Worm (Caenorhabditis elegans): ENCODE data around the gene F46C3.7.

ce11 chrX:11400467-11401184 is 39.2 kb upstream of the F46C3.7 start:
- TF ChIP-seq ama-1 (optimal IDR thresholded peaks at IDR 0.05), result no peak
- no peak for TF ChIP-seq B0310.2 (tag; optimal IDR thresholded peaks at IDR 0.05)
- TF ChIP-seq tra-4 (tag; optimal IDR thresholded peaks at IDR 0.05), result no peak
- TF ChIP-seq tbx-37 (GFP tag; conservative IDR thresholded peaks at IDR 0.05), result no peak
- no peak for TF ChIP-seq flt-1 (GFP tag; IDR thresholded peaks at IDR 0.05)
- TF ChIP-seq ceh-13 (GFP tag; optimal IDR thresholded peaks at IDR 0.05), result no peak
- TF ChIP-seq sea-1 (GFP tag; conservative IDR thresholded peaks at IDR 0.05), result no peak
- no peak for TF ChIP-seq tbx-11 (GFP tag; IDR thresholded peaks at IDR 0.05)
